Fruit fly (Drosophila melanogaster): ENCODE data around the gene CG2983.
A peak's percentile ranks its signal among the peaks of the same experiment; 100 is the strongest.

DNA sequence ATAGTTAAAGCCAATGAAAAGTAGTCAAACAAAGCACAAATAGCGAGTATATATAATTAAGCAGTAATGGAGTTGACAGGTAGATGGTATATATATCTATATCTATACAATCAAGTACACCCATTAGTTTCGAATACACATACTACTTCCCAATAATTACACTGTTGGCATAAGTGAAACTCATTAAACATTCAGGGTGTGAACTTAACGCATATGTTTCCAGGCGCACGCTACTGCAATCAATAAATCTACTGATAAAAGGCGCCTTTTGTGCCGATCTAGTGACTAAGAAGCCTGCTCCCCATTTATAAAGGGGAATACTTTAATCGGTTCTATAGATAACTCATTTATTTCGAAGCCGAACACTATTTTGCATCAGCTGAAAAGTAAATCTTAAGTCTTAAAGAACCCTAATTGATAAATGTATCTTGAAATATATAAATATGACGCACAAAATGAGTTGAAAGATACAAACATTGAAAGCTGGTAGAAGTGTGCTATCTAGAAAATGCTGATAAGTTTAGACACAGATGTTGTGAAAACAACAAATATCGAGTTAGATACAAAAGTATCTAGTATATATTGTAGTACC, 36.4 kb downstream of the CG2983 start:
- TF ChIP-seq kni (GFP tag; optimal IDR thresholded peaks at IDR 0.05) (no peak), Hand (GFP tag; optimal IDR thresholded peaks at IDR 0.05) (peak; percentile 31), Dll (GFP tag; IDR thresholded peaks at IDR 0.05; ENCODE audit: partially characterized antibody) (no peak), CG4424 (GFP tag; optimal IDR thresholded peaks at IDR 0.05) (no peak)

Data from whole organism, embryonic.